Worm (Caenorhabditis elegans) whole organism, early embryonic: ENCODE results near the gene egl-26.

Experiments used
- B0310.2 ChIP-seq: sonication (generic microtip); optimal IDR thresholded peaks from 2 replicates; lab custom pipeline; 2016; ENCODE audit warnings: mild to moderate bottlenecking, missing genetic modification characterization, missing compliant biosample characterization
- F13C5.2 ChIP-seq: sonication (generic microtip); optimal IDR thresholded peaks from 2 replicates; lab custom pipeline; 2017; ENCODE audit warnings: mild to moderate bottlenecking, missing genetic modification characterization, inconsistent platforms, missing compliant biosample characterization
- ama-1 ChIP-seq: fragments of 150-350 bp; optimal IDR thresholded peaks from 2 replicates; lab custom pipeline; 2014
- ceh-13 ChIP-seq: fragments of 200-800 bp; sonication (Bioruptor generic); optimal IDR thresholded peaks from 2 replicates; lab custom pipeline; 2018; ENCODE audit warnings: mild to moderate bottlenecking, missing genetic modification characterization, missing compliant biosample characterization
- ceh-36 ChIP-seq: sonication (generic microtip); optimal IDR thresholded peaks from 2 replicates; lab custom pipeline; 2016; ENCODE audit warnings: missing genetic modification characterization, inconsistent platforms, missing compliant biosample characterization
- ets-7 ChIP-seq: sonication (generic microtip); optimal IDR thresholded peaks from 2 replicates; lab custom pipeline; 2016; ENCODE audit warnings: missing genotype, missing genetic modification characterization, missing compliant biosample characterization
- flt-1 ChIP-seq: fragments of 200-800 bp; sonication (Bioruptor generic); IDR thresholded peaks from 2 replicates; pipeline ENCODE4 v1.3.6; 2022; ENCODE audit warnings: missing genetic modification characterization, missing compliant biosample characterization
- hmg-4 ChIP-seq: fragments of 200-800 bp; sonication (Bioruptor generic); optimal IDR thresholded peaks from 2 replicates; lab custom pipeline; 2018; ENCODE audit warnings: mild to moderate bottlenecking, missing genetic modification characterization, missing compliant biosample characterization
- pes-1 ChIP-seq: fragments of 200-800 bp; sonication (Bioruptor generic); IDR thresholded peaks from 2 replicates; pipeline ENCODE4 v1.3.6; 2022; ENCODE audit warnings: missing genetic modification reagents, missing genetic modification characterization, missing compliant biosample characterization
- scrt-1 ChIP-seq: fragments of 200-800 bp; sonication (Bioruptor generic); IDR thresholded peaks from 2 replicates; pipeline ENCODE4 v1.3.6; 2022; ENCODE audit warnings: missing genetic modification characterization, missing compliant biosample characterization
- sea-1 ChIP-seq: fragments of 200-800 bp; sonication (Bioruptor generic); conservative IDR thresholded peaks from 2 replicates; pipeline ENCODE4 v1.3.6; 2022; ENCODE audit warnings: missing genetic modification characterization, missing compliant biosample characterization
- tbx-11 ChIP-seq: fragments of 200-800 bp; sonication (Bioruptor generic); IDR thresholded peaks from 2 replicates; pipeline ENCODE4 v1.3.6; 2022; ENCODE audit warnings: missing genetic modification characterization, missing compliant biosample characterization
- tbx-37 ChIP-seq: fragments of 200-800 bp; sonication (Bioruptor generic); conservative IDR thresholded peaks from 2 replicates; pipeline ENCODE4 v1.3.6; 2022; ENCODE audit warnings: missing genetic modification reagents, missing genetic modification characterization, missing compliant biosample characterization
- tra-4 ChIP-seq: sonication (generic microtip); optimal IDR thresholded peaks from 2 replicates; lab custom pipeline; 2017; ENCODE audit warnings: missing genetic modification characterization, missing compliant biosample characterization

ce11 chrII:105889-106288, 36.4 kb downstream of the egl-26 start, which contains the start of gene txt-1:
- no peak for TF ChIP-seq ama-1 (lab: Kevin White, UChicago)
- no peak for TF ChIP-seq hmg-4
- no peak for TF ChIP-seq scrt-1 (GFP tag; lab: Robert Waterston, UW)
- no peak for TF ChIP-seq ceh-13
- TF ChIP-seq ets-7: no peak
- TF ChIP-seq flt-1 (GFP tag; lab: Robert Waterston, UW): no peak
- TF ChIP-seq tra-4 (tag; lab: Kevin White, UChicago): no peak
- no peak for TF ChIP-seq tbx-11 (GFP tag; lab: Robert Waterston, UW)
- no peak for TF ChIP-seq pes-1 (GFP tag; lab: Robert Waterston, UW)
- TF ChIP-seq tbx-37: no peak
- no peak for TF ChIP-seq B0310.2 (tag; lab: Kevin White, UChicago)
- TF ChIP-seq sea-1 (GFP tag; lab: Robert Waterston, UW): no peak
- TF ChIP-seq F13C5.2 (tag; lab: Kevin White, UChicago): no peak
- TF ChIP-seq ceh-36 (tag; lab: Kevin White, UChicago): no peak
